Fruit fly (Drosophila melanogaster) whole organism, embryonic: ENCODE results near the gene CG43295.
A peak's percentile ranks its signal among the peaks of the same experiment; 100 is the strongest.

Experiments
- Antp ChIP-seq: fragments of 200-800 bp; sonication (Bioruptor generic); optimal IDR thresholded peaks from 3 replicates; lab custom pipeline; 2016; ENCODE audit warnings: missing biosample characterization, missing genetic modification characterization
- Blimp-1 ChIP-seq: fragments of 200-800 bp; sonication (Bioruptor generic); optimal IDR thresholded peaks from 3 replicates; lab custom pipeline; 2018; ENCODE audit warnings: missing biosample characterization, missing genetic modification characterization, mild to moderate bottlenecking, moderate library complexity, missing genetic modification reagents
- BtbVII ChIP-seq: fragments of 200-800 bp; sonication (Bioruptor generic); optimal IDR thresholded peaks from 3 replicates; lab custom pipeline; 2017; ENCODE audit warnings: missing biosample characterization, mild to moderate bottlenecking, missing genetic modification characterization
- CG10147 ChIP-seq: fragments of 200-800 bp; sonication (Bioruptor generic); optimal IDR thresholded peaks from 2 replicates; lab custom pipeline; 2019; ENCODE audit warnings: missing biosample characterization, mild to moderate bottlenecking, missing genetic modification characterization, moderate library complexity
- CG10209 ChIP-seq: fragments of 200-800 bp; sonication (Bioruptor generic); optimal IDR thresholded peaks from 3 replicates; lab custom pipeline; 2017; ENCODE audit warnings: missing biosample characterization, mild to moderate bottlenecking, missing genetic modification characterization, missing genetic modification reagents
- CG10462 ChIP-seq: fragments of 200-800 bp; sonication (Bioruptor generic); optimal IDR thresholded peaks from 2 replicates; lab custom pipeline; 2016; ENCODE audit warnings: missing biosample characterization, missing genetic modification characterization
- CG10543 ChIP-seq: fragments of 200-800 bp; sonication (Bioruptor generic); optimal IDR thresholded peaks from 3 replicates; lab custom pipeline; 2017; ENCODE audit warnings: missing biosample characterization, mild to moderate bottlenecking, missing genetic modification characterization, moderate library complexity
- CG12391 ChIP-seq: fragments of 200-800 bp; sonication (Bioruptor generic); optimal IDR thresholded peaks from 3 replicates; lab custom pipeline; 2018; ENCODE audit warnings: missing biosample characterization, mild to moderate bottlenecking, missing genetic modification characterization, moderate library complexity
- CG12659 ChIP-seq: fragments of 200-800 bp; sonication (Bioruptor generic); optimal IDR thresholded peaks from 3 replicates; lab custom pipeline; 2017; ENCODE audit warnings: mild to moderate bottlenecking, missing biosample characterization, missing genetic modification reagents, missing genetic modification characterization
- CG15514 ChIP-seq: fragments of 200-800 bp; sonication (Bioruptor generic); optimal IDR thresholded peaks from 3 replicates; lab custom pipeline; 2017; ENCODE audit warnings: missing biosample characterization, missing genetic modification characterization, mild to moderate bottlenecking, moderate library complexity, missing genetic modification reagents
- CG1603 ChIP-seq: fragments of 200-800 bp; sonication (Bioruptor generic); optimal IDR thresholded peaks from 2 replicates; lab custom pipeline; 2019; ENCODE audit warnings: missing biosample characterization, mild to moderate bottlenecking, missing genetic modification characterization, moderate library complexity
- CG17361 ChIP-seq: fragments of 200-800 bp; sonication (Bioruptor generic); IDR thresholded peaks from 3 replicates; pipeline ENCODE4 v1.3.6; 2022; ENCODE audit warnings: missing biosample characterization, missing genetic modification characterization
- CG17385 ChIP-seq: fragments of 200-800 bp; sonication (Bioruptor generic); optimal IDR thresholded peaks from 3 replicates; lab custom pipeline; 2018; ENCODE audit warnings: missing biosample characterization, mild to moderate bottlenecking, missing genetic modification characterization
- CG17912 ChIP-seq: fragments of 200-800 bp; sonication (Bioruptor generic); optimal IDR thresholded peaks from 2 replicates; lab custom pipeline; 2018; ENCODE audit warnings: missing biosample characterization, mild to moderate bottlenecking, missing genetic modification characterization
- CG2120 ChIP-seq: fragments of 200-800 bp; sonication (Bioruptor generic); optimal IDR thresholded peaks from 3 replicates; lab custom pipeline; 2016; ENCODE audit warnings: missing biosample characterization, missing genetic modification characterization
- CG2678 ChIP-seq: fragments of 200-800 bp; sonication (Bioruptor generic); optimal IDR thresholded peaks from 3 replicates; lab custom pipeline; 2019; ENCODE audit warnings: missing biosample characterization, mild to moderate bottlenecking, missing genetic modification characterization, moderate library complexity
- CG3281 ChIP-seq: fragments of 200-800 bp; sonication (Bioruptor generic); optimal IDR thresholded peaks from 3 replicates; lab custom pipeline; 2017; ENCODE audit warnings: missing biosample characterization, mild to moderate bottlenecking, missing genetic modification characterization
- CG34376 ChIP-seq: fragments of 200-800 bp; sonication (Bioruptor generic); optimal IDR thresholded peaks from 2 replicates; lab custom pipeline; 2018; ENCODE audit warnings: missing biosample characterization, mild to moderate bottlenecking, missing genetic modification characterization
- CG5180 ChIP-seq: fragments of 200-800 bp; sonication (Bioruptor generic); optimal IDR thresholded peaks from 3 replicates; lab custom pipeline; 2017; ENCODE audit warnings: missing biosample characterization, missing genetic modification characterization, mild to moderate bottlenecking, moderate library complexity, missing genetic modification reagents
- CG6765 ChIP-seq: fragments of 200-800 bp; sonication (Bioruptor generic); optimal IDR thresholded peaks from 3 replicates; lab custom pipeline; 2017; ENCODE audit warnings: missing biosample characterization, mild to moderate bottlenecking, missing genetic modification characterization
- CG6854 ChIP-seq: fragments of 200-800 bp; sonication (Bioruptor generic); optimal IDR thresholded peaks from 3 replicates; lab custom pipeline; 2017; ENCODE audit warnings: missing biosample characterization, mild to moderate bottlenecking, missing genetic modification characterization
- CG7786 ChIP-seq: fragments of 200-800 bp; sonication (Bioruptor generic); optimal IDR thresholded peaks from 2 replicates; lab custom pipeline; 2016; ENCODE audit warnings: missing biosample characterization, missing genetic modification characterization
- CG8924 ChIP-seq: fragments of 200-800 bp; optimal IDR thresholded peaks from 3 replicates; lab custom pipeline; 2019; ENCODE audit warnings: missing biosample characterization, mild to moderate bottlenecking, missing genetic modification characterization, moderate library complexity
- CG9215 ChIP-seq: fragments of 200-800 bp; sonication (Bioruptor generic); IDR thresholded peaks from 2 replicates; pipeline ENCODE4 v1.3.6; 2022; ENCODE audit warnings: missing biosample characterization, missing genetic modification characterization
- Camta ChIP-seq: fragments of 200-800 bp; sonication (Bioruptor generic); optimal IDR thresholded peaks from 2 replicates; lab custom pipeline; 2016; ENCODE audit warnings: missing biosample characterization, missing genetic modification characterization
- CoRest ChIP-seq: fragments of 200-800 bp; sonication (Bioruptor generic); optimal IDR thresholded peaks from 3 replicates; lab custom pipeline; 2018; ENCODE audit warnings: missing biosample characterization, mild to moderate bottlenecking, missing genetic modification characterization, moderate library complexity
- E2f2 ChIP-seq: fragments of 200-800 bp; sonication (Bioruptor generic); IDR thresholded peaks from 2 replicates; pipeline ENCODE4 v1.3.6; 2022; ENCODE audit warnings: missing biosample characterization, missing genetic modification characterization
- Hsf ChIP-seq: fragments of 200-800 bp; sonication (Bioruptor generic); optimal IDR thresholded peaks from 3 replicates; lab custom pipeline; 2016; ENCODE audit warnings: missing biosample characterization, missing genetic modification characterization
- Meics ChIP-seq: fragments of 200-800 bp; sonication (Bioruptor generic); optimal IDR thresholded peaks from 2 replicates; lab custom pipeline; 2017; ENCODE audit warnings: missing biosample characterization, mild to moderate bottlenecking, missing genetic modification characterization
- NfI ChIP-seq: fragments of 200-800 bp; sonication (Bioruptor generic); optimal IDR thresholded peaks from 3 replicates; lab custom pipeline; 2018; ENCODE audit warnings: missing biosample characterization, mild to moderate bottlenecking, missing genetic modification characterization, moderate library complexity
- Oli ChIP-seq: fragments of 200-800 bp; sonication (Bioruptor generic); optimal IDR thresholded peaks from 2 replicates; lab custom pipeline; 2018; ENCODE audit warnings: missing biosample characterization, mild to moderate bottlenecking, missing genetic modification characterization, moderate library complexity
- Sox100B ChIP-seq: fragments of 200-800 bp; sonication (Bioruptor generic); optimal IDR thresholded peaks from 3 replicates; lab custom pipeline; 2018; ENCODE audit warnings: missing biosample characterization, mild to moderate bottlenecking, missing genetic modification characterization
- abd-A ChIP-seq: fragments of 200-800 bp; sonication (Bioruptor generic); optimal IDR thresholded peaks from 3 replicates; lab custom pipeline; 2019; ENCODE audit warnings: missing biosample characterization, mild to moderate bottlenecking, missing genetic modification characterization, moderate library complexity
- aop ChIP-seq: fragments of 200-800 bp; sonication (Bioruptor generic); IDR thresholded peaks from 2 replicates; pipeline ENCODE4 v1.3.6; 2022; ENCODE audit warnings: missing biosample characterization, missing genetic modification characterization
- ap ChIP-seq: fragments of 200-800 bp; sonication (Bioruptor generic); IDR thresholded peaks from 2 replicates; pipeline ENCODE4 v1.3.6; 2022; ENCODE audit warnings: missing biosample characterization, missing genetic modification characterization
- caup ChIP-seq: fragments of 200-800 bp; sonication (Bioruptor generic); optimal IDR thresholded peaks from 3 replicates; lab custom pipeline; 2017; ENCODE audit warnings: missing biosample characterization, mild to moderate bottlenecking, missing genetic modification characterization, moderate library complexity; ENCODE audit not compliant: severe bottlenecking
- dysf ChIP-seq: fragments of 200-800 bp; sonication (Bioruptor generic); IDR thresholded peaks from 3 replicates; pipeline ENCODE4 v1.3.6; 2022; ENCODE audit warnings: missing biosample characterization, missing genetic modification characterization
- exex ChIP-seq: fragments of 200-800 bp; sonication (Bioruptor generic); optimal IDR thresholded peaks from 4 replicates; lab custom pipeline; 2018; ENCODE audit warnings: missing biosample characterization, mild to moderate bottlenecking, missing genetic modification characterization, moderate library complexity
- fru ChIP-seq: fragments of >200 bp; optimal IDR thresholded peaks from 2 replicates; lab custom pipeline; 2017
- grau ChIP-seq: fragments of 200-800 bp; optimal IDR thresholded peaks from 3 replicates; lab custom pipeline; 2019; ENCODE audit warnings: missing biosample characterization, mild to moderate bottlenecking, missing genetic modification characterization, moderate library complexity
- ind ChIP-seq: fragments of 200-800 bp; sonication (Bioruptor generic); optimal IDR thresholded peaks from 3 replicates; lab custom pipeline; 2016; ENCODE audit warnings: missing biosample characterization, missing genetic modification characterization
- insv ChIP-seq, 2 experiments: fragments of 200-800 bp; sonication (Bioruptor generic); optimal IDR thresholded peaks; 3 replicates each; lab custom pipeline; 2016 to 2018; ENCODE audit warnings: missing biosample characterization in 2 of 2, missing genetic modification characterization in 2 of 2
- kni ChIP-seq: fragments of 200-800 bp; sonication (Bioruptor generic); optimal IDR thresholded peaks from 3 replicates; lab custom pipeline; 2017; ENCODE audit warnings: mild to moderate bottlenecking, missing biosample characterization, missing genetic modification reagents, missing genetic modification characterization
- lmd ChIP-seq: fragments of 200-800 bp; sonication (Bioruptor generic); IDR thresholded peaks from 2 replicates; pipeline ENCODE4 v1.3.6; 2022; ENCODE audit warnings: missing biosample characterization, missing genetic modification characterization
- pb ChIP-seq: fragments of 200-800 bp; sonication (Bioruptor generic); optimal IDR thresholded peaks from 3 replicates; lab custom pipeline; 2016; ENCODE audit warnings: missing biosample characterization, missing genetic modification characterization
- prd ChIP-seq, 3 experiments: fragments of >200 bp in 2 of 3; fragments of 200-800 bp in 1 of 3; sonication (Bioruptor generic) in 1 of 3; optimal IDR thresholded peaks in 2 of 3; IDR thresholded peaks in 1 of 3; 2 replicates in 2 of 3; 3 replicates in 1 of 3; pipeline versions ENCODE4 v1.3.6 to Lab custom; 2017 to 2022; ENCODE audit warnings: missing biosample characterization in 1 of 3, missing genetic modification characterization in 1 of 3
- sqz ChIP-seq: fragments of 200-800 bp; sonication (Bioruptor generic); optimal IDR thresholded peaks from 3 replicates; lab custom pipeline; 2018; ENCODE audit warnings: missing biosample characterization, mild to moderate bottlenecking, missing genetic modification characterization
- tio ChIP-seq: fragments of 200-800 bp; sonication (Bioruptor generic); optimal IDR thresholded peaks from 2 replicates; lab custom pipeline; 2017; ENCODE audit warnings: missing biosample characterization, missing genetic modification characterization, inconsistent platforms

CG43295 gene

DNA sequence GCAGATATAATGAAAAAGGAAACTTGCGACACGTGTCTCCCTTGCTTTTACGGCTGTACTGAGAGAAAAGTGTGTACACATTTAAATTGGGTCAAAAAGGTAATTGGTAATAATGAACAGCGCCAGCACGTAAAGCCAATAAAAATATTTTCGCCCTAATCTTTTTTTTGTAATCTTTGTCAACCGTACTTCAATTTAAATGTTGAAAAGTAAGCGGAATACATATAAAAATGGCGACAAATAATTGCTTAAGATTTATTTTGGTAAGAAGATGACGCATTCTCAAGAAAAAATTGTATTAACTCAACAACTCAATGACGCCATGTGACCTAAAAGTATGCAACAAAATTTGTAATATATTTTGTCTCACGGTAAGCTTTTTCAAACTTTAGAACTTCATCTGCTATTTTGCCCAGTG, 42.2 kb downstream of the CG43295 start (continued):
- TF ChIP-seq exex: peak; percentile 9
- TF ChIP-seq Camta (GFP tag; lab: Kevin White, UChicago): peak; percentile 23
- TF ChIP-seq CG10543 (GFP tag; lab: Kevin White, UChicago): peak; percentile 46
- TF ChIP-seq CG9215 (GFP tag; lab: Robert Waterston, UW): peak; percentile 8; the same call in 1 of the 2 replicates
- TF ChIP-seq E2f2 (GFP tag; lab: Robert Waterston, UW): 0 out of 2 replicates have a peak, but pooled peaks have one; percentile 9
- peak; percentile 58 for TF ChIP-seq CG10147 (GFP tag; lab: Kevin White, UChicago)
- TF ChIP-seq CG6765 (GFP tag; lab: Kevin White, UChicago): peak; percentile 6
- no peak for TF ChIP-seq insv (GFP tag; optimal IDR thresholded peaks at IDR 0.05; lab: Kevin White, UChicago)
- TF ChIP-seq lmd (GFP tag; lab: Robert Waterston, UW): no peak
- TF ChIP-seq CG12659 (GFP tag; lab: Kevin White, UChicago): peak; percentile 22
- TF ChIP-seq CG12391 (tag; lab: Kevin White, UChicago): peak; percentile 18
- TF ChIP-seq Sox100B (GFP tag; lab: Kevin White, UChicago): peak; percentile 40
- peak; percentile 25 for TF ChIP-seq NfI (GFP tag; lab: Kevin White, UChicago)
- TF ChIP-seq Hsf: peak; percentile 21
- no peak for TF ChIP-seq fru (lab: Kevin White, UChicago)
- TF ChIP-seq CG17361 (GFP tag; lab: Robert Waterston, UW): peak; percentile 64; the same call in 2 of the 3 replicates
- no peak for TF ChIP-seq aop (GFP tag; lab: Robert Waterston, UW)
- peak; percentile 22 for TF ChIP-seq tio (GFP tag; lab: Kevin White, UChicago)
- TF ChIP-seq CG5180 (GFP tag; lab: Kevin White, UChicago): peak; percentile 17
- peak; percentile 28 for TF ChIP-seq caup (GFP tag; lab: Kevin White, UChicago)
- TF ChIP-seq CG15514 (GFP tag; lab: Kevin White, UChicago): peak; percentile 17
- peak; percentile 57 for TF ChIP-seq CG3281
- peak; percentile 57 for TF ChIP-seq CG2120 (GFP tag; lab: Kevin White, UChicago)
- TF ChIP-seq BtbVII (GFP tag; lab: Kevin White, UChicago): peak; percentile 22
- peak; percentile 14 for TF ChIP-seq ind
- peak; percentile 7 for TF ChIP-seq CG34376 (GFP tag; lab: Kevin White, UChicago)
- no peak for TF ChIP-seq CG17912 (GFP tag; lab: Kevin White, UChicago)
- peak; percentile 35 for TF ChIP-seq CG10209
- TF ChIP-seq ap (GFP tag; lab: Robert Waterston, UW): no peak
- TF ChIP-seq CG8924 (tag; lab: Kevin White, UChicago): peak; percentile 27
- peak; percentile 48 for TF ChIP-seq grau (tag; lab: Kevin White, UChicago)
- TF ChIP-seq kni: no peak
- peak; percentile 41 for TF ChIP-seq CG7786 (GFP tag; lab: Kevin White, UChicago)
- TF ChIP-seq CG17385 (GFP tag; lab: Kevin White, UChicago): peak; percentile 4
- peak; percentile 70 for TF ChIP-seq Meics (GFP tag; lab: Kevin White, UChicago)
- TF ChIP-seq Blimp-1 (GFP tag; lab: Kevin White, UChicago): peak; percentile 12
- TF ChIP-seq CG6854 (GFP tag; lab: Kevin White, UChicago): peak; percentile 26
- TF ChIP-seq, all 482 proteins: peak for 91

DNA sequence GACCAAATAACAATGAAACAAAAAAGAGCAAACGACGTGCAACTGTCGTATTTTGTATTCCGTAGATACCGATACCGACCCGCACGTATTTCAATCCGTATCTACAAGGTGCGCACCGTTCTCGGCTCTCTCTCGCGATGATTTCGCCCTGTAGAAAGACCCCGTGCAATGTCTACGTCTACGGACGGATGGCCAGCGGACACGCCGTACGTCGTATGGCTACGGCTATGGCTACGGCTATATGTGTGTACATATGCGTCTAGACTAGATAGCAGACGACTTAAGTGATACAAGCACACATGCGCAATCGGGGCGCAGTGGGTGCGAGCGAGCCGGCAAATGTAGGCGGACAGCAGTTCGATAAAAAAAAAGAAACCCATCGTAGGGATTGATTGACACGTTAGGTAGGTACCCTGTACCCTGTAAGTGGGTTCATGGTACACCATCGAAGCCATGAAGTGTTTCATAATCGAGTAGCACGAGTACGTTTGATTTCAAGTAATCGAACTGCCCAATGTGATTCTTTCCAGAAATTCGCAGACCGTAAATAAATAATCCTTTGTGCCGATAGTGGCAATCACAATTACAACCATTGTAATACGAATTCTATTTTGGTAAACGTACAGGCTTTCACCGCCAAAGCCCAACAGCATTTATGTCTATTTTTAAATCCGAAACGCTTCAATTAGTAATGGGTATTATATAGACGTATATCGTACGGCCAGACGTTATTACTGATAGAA, 43.9 kb downstream of the CG43295 start:
- TF ChIP-seq abd-A (tag; lab: Kevin White, UChicago): no peak
- TF ChIP-seq CG9215 (GFP tag; lab: Robert Waterston, UW): peak; percentile 38; the same call in 1 of the 2 replicates
- peak; percentile 52; the same call in 2 of the 3 replicates for TF ChIP-seq dysf (GFP tag; lab: Robert Waterston, UW)
- peak; percentile 47 for TF ChIP-seq sqz (GFP tag; lab: Kevin White, UChicago)
- TF ChIP-seq prd (optimal IDR thresholded peaks at IDR 0.05; lab: Kevin White, UChicago): no peak
- TF ChIP-seq prd (GFP tag; IDR thresholded peaks at IDR 0.05; lab: Robert Waterston, UW): peak; percentile 24; the same call in 1 of the 3 replicates
- no peak for TF ChIP-seq CG10462
- peak; percentile 17 for TF ChIP-seq Antp (GFP tag; lab: Kevin White, UChicago)
- peak; percentile 30 for TF ChIP-seq CoRest (tag; lab: Kevin White, UChicago)
- no peak for TF ChIP-seq pb (GFP tag; lab: Kevin White, UChicago)
- TF ChIP-seq CG10147 (GFP tag; lab: Kevin White, UChicago): peak; percentile 43
- peak; percentile 34 for TF ChIP-seq Oli
- peak; percentile 47 for TF ChIP-seq CG2678 (tag; lab: Kevin White, UChicago)
- TF ChIP-seq CG1603 (tag; lab: Kevin White, UChicago): peak; percentile 15
